Fruit fly (Drosophila melanogaster) whole organism, embryonic: ENCODE results near the gene CG45676.
A peak's percentile ranks its signal among the peaks of the same experiment; 100 is the strongest.

Experiments used
- Asciz ChIP-seq: fragments of 200-800 bp; sonication (Bioruptor generic); optimal IDR thresholded peaks from 2 replicates; lab custom pipeline; 2017; ENCODE audit warnings: missing biosample characterization, mild to moderate bottlenecking, missing genetic modification characterization, missing genetic modification reagents
- Bdp1 ChIP-seq: fragments of 200-800 bp; sonication (Bioruptor generic); optimal IDR thresholded peaks from 3 replicates; lab custom pipeline; 2016; ENCODE audit warnings: missing biosample characterization, missing genetic modification characterization
- Bgb ChIP-seq: fragments of 200-800 bp; sonication (Bioruptor generic); IDR thresholded peaks from 2 replicates; pipeline ENCODE4 v1.3.6; 2022; ENCODE audit warnings: missing biosample characterization, missing genetic modification characterization; ENCODE audit not compliant: partially characterized antibody
- Bteb2 ChIP-seq: fragments of 200-800 bp; sonication (Bioruptor generic); optimal IDR thresholded peaks from 2 replicates; lab custom pipeline; 2016; ENCODE audit warnings: missing biosample characterization, missing genetic modification characterization
- CG1024 ChIP-seq: fragments of 200-800 bp; sonication (Bioruptor generic); IDR thresholded peaks from 2 replicates; pipeline ENCODE4 v1.3.6; 2022; ENCODE audit warnings: missing biosample characterization, missing genetic modification characterization
- CG10321 ChIP-seq: fragments of 200-800 bp; sonication (Bioruptor generic); IDR thresholded peaks from 2 replicates; pipeline ENCODE4 v1.3.6; 2022; ENCODE audit warnings: missing biosample characterization, missing genetic modification characterization
- CG10543 ChIP-seq: fragments of 200-800 bp; sonication (Bioruptor generic); optimal IDR thresholded peaks from 3 replicates; lab custom pipeline; 2017; ENCODE audit warnings: missing biosample characterization, mild to moderate bottlenecking, missing genetic modification characterization, moderate library complexity
- CG10654 ChIP-seq: fragments of 200-800 bp; sonication (Bioruptor generic); optimal IDR thresholded peaks from 2 replicates; lab custom pipeline; 2016; ENCODE audit warnings: missing biosample characterization, missing genetic modification characterization
- CG11504 ChIP-seq: fragments of 200-800 bp; sonication (Bioruptor generic); optimal IDR thresholded peaks from 3 replicates; lab custom pipeline; 2019; ENCODE audit warnings: missing biosample characterization, mild to moderate bottlenecking, missing genetic modification characterization, moderate library complexity
- CG12071 ChIP-seq: fragments of 200-800 bp; sonication (Bioruptor generic); optimal IDR thresholded peaks from 3 replicates; lab custom pipeline; 2018; ENCODE audit warnings: missing biosample characterization, mild to moderate bottlenecking, missing genetic modification characterization
- CG12104 ChIP-seq: fragments of 200-800 bp; sonication (Bioruptor generic); optimal IDR thresholded peaks from 3 replicates; lab custom pipeline; 2016; ENCODE audit warnings: missing biosample characterization, missing genetic modification characterization
- CG13424 ChIP-seq: fragments of 200-800 bp; sonication (Bioruptor generic); optimal IDR thresholded peaks from 2 replicates; lab custom pipeline; 2019; ENCODE audit warnings: missing biosample characterization, mild to moderate bottlenecking, missing genetic modification characterization, moderate library complexity
- CG15011 ChIP-seq: fragments of 200-800 bp; sonication (Bioruptor generic); optimal IDR thresholded peaks from 3 replicates; lab custom pipeline; 2018; ENCODE audit warnings: missing biosample characterization, mild to moderate bottlenecking, missing genetic modification characterization
- CG16779 ChIP-seq: fragments of 200-800 bp; sonication (Bioruptor generic); IDR thresholded peaks from 2 replicates; pipeline ENCODE4 v1.3.6; 2022; ENCODE audit warnings: missing biosample characterization, missing genetic modification characterization
- CG16815 ChIP-seq: fragments of 200-800 bp; sonication (Bioruptor generic); optimal IDR thresholded peaks from 3 replicates; lab custom pipeline; 2017; ENCODE audit warnings: missing biosample characterization, mild to moderate bottlenecking, missing genetic modification characterization
- CG17186 ChIP-seq: fragments of 200-800 bp; sonication (Bioruptor generic); optimal IDR thresholded peaks from 3 replicates; lab custom pipeline; 2017; ENCODE audit warnings: missing biosample characterization, missing genetic modification reagents, missing genetic modification characterization
- CG34376 ChIP-seq: fragments of 200-800 bp; sonication (Bioruptor generic); optimal IDR thresholded peaks from 2 replicates; lab custom pipeline; 2018; ENCODE audit warnings: missing biosample characterization, mild to moderate bottlenecking, missing genetic modification characterization
- CG43689 ChIP-seq: fragments of 200-800 bp; sonication (Bioruptor generic); IDR thresholded peaks from 2 replicates; pipeline ENCODE4 v1.3.6; 2022; ENCODE audit warnings: missing biosample characterization, missing genetic modification characterization
- CG6175 ChIP-seq: fragments of 200-800 bp; sonication (Bioruptor generic); IDR thresholded peaks from 3 replicates; pipeline ENCODE4 v1.3.6; 2022; ENCODE audit warnings: missing biosample characterization, missing genetic modification characterization
- CG8359 ChIP-seq: fragments of 200-800 bp; sonication (Bioruptor generic); optimal IDR thresholded peaks from 2 replicates; lab custom pipeline; 2017; ENCODE audit warnings: missing biosample characterization, mild to moderate bottlenecking, missing genetic modification characterization, borderline replicate concordance
- D19B ChIP-seq: fragments of 200-800 bp; sonication (Bioruptor generic); optimal IDR thresholded peaks from 2 replicates; lab custom pipeline; 2017; ENCODE audit warnings: missing biosample characterization, mild to moderate bottlenecking, missing genetic modification characterization
- Deaf1 ChIP-seq: fragments of 200-800 bp; optimal IDR thresholded peaks from 3 replicates; lab custom pipeline; 2019; ENCODE audit warnings: missing biosample characterization, mild to moderate bottlenecking, missing genetic modification characterization, moderate library complexity
- Doc3 ChIP-seq: fragments of 200-800 bp; sonication (Bioruptor generic); IDR thresholded peaks from 3 replicates; pipeline ENCODE4 v1.3.6; 2022; ENCODE audit warnings: missing biosample characterization, missing genetic modification characterization; ENCODE audit not compliant: partially characterized antibody
- HHEX ChIP-seq: fragments of 200-800 bp; sonication (Bioruptor generic); optimal IDR thresholded peaks from 3 replicates; lab custom pipeline; 2017; ENCODE audit warnings: missing biosample characterization, mild to moderate bottlenecking, missing genetic modification characterization, missing genetic modification reagents
- Meics ChIP-seq: fragments of 200-800 bp; sonication (Bioruptor generic); optimal IDR thresholded peaks from 2 replicates; lab custom pipeline; 2017; ENCODE audit warnings: missing biosample characterization, mild to moderate bottlenecking, missing genetic modification characterization
- NC2β ChIP-seq: fragments of 200-800 bp; sonication (Bioruptor generic); optimal IDR thresholded peaks from 2 replicates; lab custom pipeline; 2016; ENCODE audit warnings: missing biosample characterization, missing genetic modification characterization
- Nf-YB ChIP-seq: fragments of 200-800 bp; sonication (Bioruptor generic); optimal IDR thresholded peaks from 3 replicates; lab custom pipeline; 2019; ENCODE audit warnings: missing biosample characterization, mild to moderate bottlenecking, missing genetic modification characterization, moderate library complexity
- Poxn ChIP-seq: fragments of 200-800 bp; sonication (Bioruptor generic); IDR thresholded peaks from 2 replicates; pipeline ENCODE4 v1.3.6; 2022; ENCODE audit warnings: missing biosample characterization, missing genetic modification characterization
- Sry-β ChIP-seq: fragments of 200-800 bp; sonication (Bioruptor generic); optimal IDR thresholded peaks from 2 replicates; lab custom pipeline; 2018; ENCODE audit warnings: missing biosample characterization, mild to moderate bottlenecking, missing genetic modification characterization, moderate library complexity
- Ssrp ChIP-seq: fragments of 200-800 bp; sonication (Bioruptor generic); optimal IDR thresholded peaks from 2 replicates; lab custom pipeline; 2018; ENCODE audit warnings: missing biosample characterization, mild to moderate bottlenecking, missing genetic modification characterization, moderate library complexity
- abd-A ChIP-seq: fragments of 200-800 bp; sonication (Bioruptor generic); optimal IDR thresholded peaks from 3 replicates; lab custom pipeline; 2019; ENCODE audit warnings: missing biosample characterization, mild to moderate bottlenecking, missing genetic modification characterization, moderate library complexity
- bbx ChIP-seq: fragments of 200-800 bp; sonication (Bioruptor generic); IDR thresholded peaks from 2 replicates; pipeline ENCODE4 v1.3.6; 2022; ENCODE audit warnings: missing biosample characterization, missing genetic modification characterization; ENCODE audit not compliant: partially characterized antibody
- dati ChIP-seq: fragments of 200-800 bp; sonication (Bioruptor generic); IDR thresholded peaks from 2 replicates; pipeline ENCODE4 v1.3.6; 2022; ENCODE audit warnings: missing biosample characterization, missing genetic modification characterization
- disco-r ChIP-seq: fragments of 200-800 bp; sonication (Bioruptor generic); optimal IDR thresholded peaks from 2 replicates; lab custom pipeline; 2016; ENCODE audit warnings: missing biosample characterization, missing genetic modification characterization
- dmrt11E ChIP-seq: fragments of 200-800 bp; sonication (Bioruptor generic); optimal IDR thresholded peaks from 3 replicates; lab custom pipeline; 2018; ENCODE audit warnings: missing biosample characterization, mild to moderate bottlenecking, missing genetic modification characterization, moderate library complexity
- emc ChIP-seq: fragments of 200-800 bp; sonication (Bioruptor generic); optimal IDR thresholded peaks from 2 replicates; lab custom pipeline; 2016; ENCODE audit warnings: missing biosample characterization, missing genetic modification characterization
- grn ChIP-seq: fragments of 200-800 bp; sonication (Bioruptor generic); optimal IDR thresholded peaks from 3 replicates; lab custom pipeline; 2017; ENCODE audit warnings: missing biosample characterization, missing genetic modification characterization
- inv ChIP-seq: fragments of 200-800 bp; sonication (Bioruptor generic); IDR thresholded peaks from 2 replicates; pipeline ENCODE4 v1.3.6; 2022; ENCODE audit warnings: missing biosample characterization, missing genetic modification characterization; ENCODE audit not compliant: partially characterized antibody
- lilli ChIP-seq: fragments of 200-800 bp; sonication (Bioruptor generic); optimal IDR thresholded peaks from 3 replicates; lab custom pipeline; 2016; ENCODE audit warnings: missing biosample characterization, missing genetic modification characterization
- nmo ChIP-seq: fragments of 200-800 bp; sonication (Bioruptor generic); optimal IDR thresholded peaks from 2 replicates; lab custom pipeline; 2018; ENCODE audit warnings: missing biosample characterization, mild to moderate bottlenecking, missing genetic modification characterization, moderate library complexity
- odd ChIP-seq: fragments of 200-800 bp; sonication (Bioruptor generic); optimal IDR thresholded peaks from 2 replicates; lab custom pipeline; 2017; ENCODE audit warnings: missing biosample characterization, mild to moderate bottlenecking, missing genetic modification characterization
- pnt ChIP-seq: fragments of 200-800 bp; sonication (Bioruptor generic); optimal IDR thresholded peaks from 3 replicates; lab custom pipeline; 2016; ENCODE audit warnings: missing biosample characterization, missing genetic modification characterization
- prd ChIP-seq, 3 experiments: fragments of >200 bp in 2 of 3; fragments of 200-800 bp in 1 of 3; sonication (Bioruptor generic) in 1 of 3; optimal IDR thresholded peaks in 2 of 3; IDR thresholded peaks in 1 of 3; 2 replicates in 2 of 3; 3 replicates in 1 of 3; pipeline versions ENCODE4 v1.3.6 to Lab custom; 2017 to 2022; ENCODE audit warnings: missing biosample characterization in 1 of 3, missing genetic modification characterization in 1 of 3
- pros ChIP-seq: fragments of 200-800 bp; sonication (Bioruptor generic); optimal IDR thresholded peaks from 3 replicates; lab custom pipeline; 2019; ENCODE audit warnings: missing biosample characterization, mild to moderate bottlenecking, missing genetic modification characterization, moderate library complexity
- pum ChIP-seq: fragments of 200-800 bp; sonication (Bioruptor generic); optimal IDR thresholded peaks from 2 replicates; lab custom pipeline; 2016; ENCODE audit warnings: missing biosample characterization, missing genetic modification characterization
- rib ChIP-seq: fragments of 200-800 bp; sonication (Bioruptor generic); IDR thresholded peaks from 2 replicates; pipeline ENCODE4 v1.3.6; 2022; ENCODE audit warnings: missing biosample characterization, missing genetic modification characterization
- ssp ChIP-seq: fragments of 200-800 bp; sonication (Bioruptor generic); IDR thresholded peaks from 2 replicates; pipeline ENCODE4 v1.3.6; 2022; ENCODE audit warnings: missing biosample characterization, missing genetic modification characterization
- tll ChIP-seq, 2 experiments: fragments of 200-800 bp in 1 of 2; fragments of >200 bp in 1 of 2; sonication (Bioruptor generic) in 1 of 2; optimal IDR thresholded peaks; 2 replicates each; lab custom pipeline; 2017 to 2019; ENCODE audit warnings: missing biosample characterization in 2 of 2, missing genetic modification characterization in 2 of 2, mild to moderate bottlenecking in 1 of 2, moderate library complexity in 1 of 2
- trem ChIP-seq: fragments of 200-800 bp; optimal IDR thresholded peaks from 3 replicates; lab custom pipeline; 2019; ENCODE audit warnings: missing biosample characterization, mild to moderate bottlenecking, missing genetic modification characterization, moderate library complexity

Gene CG45676

DNA sequence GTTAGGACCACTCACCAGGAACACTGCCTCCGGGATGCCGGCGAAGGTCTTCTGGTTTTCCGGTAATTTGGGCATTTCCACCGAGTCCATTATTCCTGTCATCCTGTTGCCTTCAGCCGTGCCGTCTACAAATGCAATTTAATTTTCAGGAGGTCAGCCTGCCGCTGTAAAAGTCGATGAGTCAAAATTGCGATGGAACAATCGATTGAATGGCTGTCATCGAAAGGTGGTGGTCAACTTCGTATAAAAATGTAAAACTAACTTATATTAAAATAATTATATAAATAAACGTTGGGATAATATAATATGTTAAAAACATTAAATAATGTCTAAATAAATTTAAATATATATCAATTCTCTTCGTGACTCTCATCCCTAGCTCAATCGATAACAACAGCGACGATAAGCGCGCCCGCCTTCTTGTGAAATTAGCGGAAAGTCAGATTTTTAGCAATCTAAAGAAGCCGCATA lies 9.0 kb upstream of the CG45676 start, which contains the start of the genes mgr and Irbp (continued):
- TF ChIP-seq CG10654 (GFP tag; lab: Kevin White, UChicago): peak; percentile 79
- peak; percentile 78 for TF ChIP-seq CG43689 (GFP tag; lab: Robert Waterston, UW)
- TF ChIP-seq Bteb2 (GFP tag; lab: Kevin White, UChicago): peak; percentile 49
- peak; percentile 75 for TF ChIP-seq Bgb
- TF ChIP-seq Meics (GFP tag; lab: Kevin White, UChicago): peak; percentile 91
- peak; percentile 75 for TF ChIP-seq CG16815 (GFP tag; lab: Kevin White, UChicago)
- TF ChIP-seq CG34376 (GFP tag; lab: Kevin White, UChicago): peak; percentile 59
- peak; percentile 95 for TF ChIP-seq trem (tag; lab: Kevin White, UChicago)
- peak; percentile 86 for TF ChIP-seq lilli (GFP tag; lab: Kevin White, UChicago)
- TF ChIP-seq CG12071 (GFP tag; lab: Kevin White, UChicago): no peak
- TF ChIP-seq Nf-YB (GFP tag; lab: Kevin White, UChicago): peak; percentile 73
- no peak for TF ChIP-seq grn
- TF ChIP-seq Doc3 (GFP tag; lab: Robert Waterston, UW): peak; percentile 86
- TF ChIP-seq CG6175: peak; percentile 85
- TF ChIP-seq CG10543 (GFP tag; lab: Kevin White, UChicago): no peak
- peak; percentile 95 for TF ChIP-seq dmrt11E (tag; lab: Kevin White, UChicago)
- TF ChIP-seq CG17186: peak; percentile 40
- TF ChIP-seq CG1024 (GFP tag; lab: Robert Waterston, UW): peak; percentile 89
- peak; percentile 5 for TF ChIP-seq pnt (GFP tag; lab: Kevin White, UChicago)
- peak; percentile 94 for TF ChIP-seq CG13424
- TF ChIP-seq prd (optimal IDR thresholded peaks at IDR 0.05; lab: Kevin White, UChicago): no peak
- TF ChIP-seq prd (GFP tag; IDR thresholded peaks at IDR 0.05; lab: Robert Waterston, UW): peak; percentile 97
- TF ChIP-seq inv (GFP tag; lab: Robert Waterston, UW): peak; percentile 75
- peak; percentile 25 for TF ChIP-seq pum (GFP tag; lab: Kevin White, UChicago)
- peak; percentile 72 for TF ChIP-seq D19B (GFP tag; lab: Kevin White, UChicago)
- TF ChIP-seq HHEX (GFP tag; lab: Kevin White, UChicago): peak; percentile 89
- TF ChIP-seq NC2β (GFP tag; lab: Kevin White, UChicago): no peak
- TF ChIP-seq CG12104 (GFP tag; lab: Kevin White, UChicago): peak; percentile 89
- no peak for TF ChIP-seq dati (GFP tag; lab: Robert Waterston, UW)
- TF ChIP-seq CG15011 (GFP tag; lab: Kevin White, UChicago): peak; percentile 65
- peak; percentile 78 for TF ChIP-seq bbx (GFP tag; lab: Robert Waterston, UW)
- no peak for TF ChIP-seq Asciz (GFP tag; lab: Kevin White, UChicago)
- peak; percentile 91 for TF ChIP-seq CG11504 (tag; lab: Kevin White, UChicago)
- TF ChIP-seq tll (GFP tag; optimal IDR thresholded peaks at IDR 0.05; lab: Kevin White, UChicago): peak in 1 of 2 experiments; percentile 86
- peak; percentile 72; the same call in 1 of the 2 replicates for TF ChIP-seq CG16779 (GFP tag; lab: Robert Waterston, UW)
- TF ChIP-seq Sry-β (GFP tag; lab: Kevin White, UChicago): peak; percentile 68
- peak; percentile 94 for TF ChIP-seq rib
- TF ChIP-seq pros: peak; percentile 25
- peak; percentile 81 for TF ChIP-seq odd
- TF ChIP-seq Deaf1 (tag; lab: Kevin White, UChicago): no peak
- TF ChIP-seq abd-A: no peak
- peak; percentile 82 for TF ChIP-seq Poxn (GFP tag; lab: Robert Waterston, UW)
- peak; percentile 93 for TF ChIP-seq Ssrp (tag; lab: Kevin White, UChicago)
- peak; percentile 75 for TF ChIP-seq CG8359 (GFP tag; lab: Kevin White, UChicago)
- TF ChIP-seq ssp (GFP tag; lab: Robert Waterston, UW): peak; percentile 89
- peak; percentile 95 for TF ChIP-seq nmo (GFP tag; lab: Kevin White, UChicago)
- peak; percentile 23 for TF ChIP-seq Bdp1 (GFP tag; lab: Kevin White, UChicago)
- no peak for TF ChIP-seq disco-r
- TF ChIP-seq emc: no peak
- TF ChIP-seq CG10321 (GFP tag; lab: Robert Waterston, UW): peak; percentile 76
